Worm (Caenorhabditis elegans): Measurements from ENCODE around the gene paa-1.

paa-1 gene

ce11 chrIII:5440540-5440939, 10.0 kb upstream of the paa-1 start, which contains the start of gene W03A5.6:
W03A5.6 (minus strand) TSS chrIII:5440640.
- no peak for TF ChIP-seq dmd-9 (GFP tag; IDR thresholded peaks at IDR 0.05)
- no peak for TF ChIP-seq jun-1 (tag; optimal IDR thresholded peaks at IDR 0.05)
- TF ChIP-seq lin-38 (GFP tag; IDR thresholded peaks at IDR 0.05) = 0 out of 2 replicates have a peak, but pooled peaks have one; percentile 16

- no peak for TF ChIP-seq jun-1 (tag; optimal IDR thresholded peaks at IDR 0.05)
- TF ChIP-seq ztf-7 (tag; optimal IDR thresholded peaks at IDR 0.05) = no peak
- no peak for TF ChIP-seq Y105C5A.15 (GFP tag; IDR thresholded peaks at IDR 0.05)
- no peak for TF ChIP-seq daf-12 (tag; optimal IDR thresholded peaks at IDR 0.05)
- no peak for TF ChIP-seq Y48G9A.11 (GFP tag; IDR thresholded peaks at IDR 0.05)
- no peak for TF ChIP-seq set-16 (GFP tag; IDR thresholded peaks at IDR 0.05)
- TF ChIP-seq unc-62 (GFP tag; optimal IDR thresholded peaks at IDR 0.05 in 1 of 2) = no peak
- no peak for TF ChIP-seq unc-62 (tag; optimal IDR thresholded peaks at IDR 0.05)
- no peak for TF ChIP-seq snpc-4 (tag; optimal IDR thresholded peaks at IDR 0.05)
- no peak for TF ChIP-seq tra-1 (GFP tag; IDR thresholded peaks at IDR 0.05)
- no peak for TF ChIP-seq ceh-44 (GFP tag; IDR thresholded peaks at IDR 0.05)
- no peak for TF ChIP-seq T26A8.4 (GFP tag; IDR thresholded peaks at IDR 0.05)
- no peak for TF ChIP-seq gei-8 (GFP tag; optimal IDR thresholded peaks at IDR 0.05)
- no peak for TF ChIP-seq pha-4 (GFP tag; IDR thresholded peaks at IDR 0.05)
- TF ChIP-seq pha-4 (tag; optimal IDR thresholded peaks at IDR 0.05) = peak; percentile 68
- no peak for TF ChIP-seq fkh-10 (GFP tag; optimal IDR thresholded peaks at IDR 0.05)
- TF ChIP-seq nhr-102 (tag; optimal IDR thresholded peaks at IDR 0.05) = no peak
- no peak for TF ChIP-seq sdz-12 (GFP tag; optimal IDR thresholded peaks at IDR 0.05)
- no peak for TF ChIP-seq ZK546.5 (tag; optimal IDR thresholded peaks at IDR 0.05)
- TF ChIP-seq hmg-1.1 (GFP tag; IDR thresholded peaks at IDR 0.05) = no peak
- TF ChIP-seq dmd-8 (GFP tag; IDR thresholded peaks at IDR 0.05) = no peak
- no peak for TF ChIP-seq aha-1 (tag)
- TF ChIP-seq pqm-1 (tag; optimal IDR thresholded peaks at IDR 0.05) = no peak
- no peak for TF ChIP-seq zip-11 (GFP tag; IDR thresholded peaks at IDR 0.05)
- no peak for TF ChIP-seq spr-1 (tag; optimal IDR thresholded peaks at IDR 0.05)
- no peak for TF ChIP-seq egl-27 (tag; optimal IDR thresholded peaks at IDR 0.05)
- no peak for TF ChIP-seq hlh-11 (tag; optimal IDR thresholded peaks at IDR 0.05)
- TF ChIP-seq rbr-2 (tag; optimal IDR thresholded peaks at IDR 0.05) = peak; percentile 2
- TF ChIP-seq nhr-25 (tag; optimal IDR thresholded peaks at IDR 0.05; ENCODE audit: borderline replicate concordance, insufficient read depth) = no peak
- TF ChIP-seq lin-15B (tag; optimal IDR thresholded peaks at IDR 0.05) = no peak
- TF ChIP-seq nhr-28 (tag; optimal IDR thresholded peaks at IDR 0.05) = peak; percentile 19
- no peak for TF ChIP-seq madf-9 (GFP tag; conservative IDR thresholded peaks at IDR 0.05)
- TF ChIP-seq attf-4 (tag; optimal IDR thresholded peaks at IDR 0.05) = no peak
- no peak for TF ChIP-seq php-3 (GFP tag; IDR thresholded peaks at IDR 0.05)
- TF ChIP-seq zfp-2 (tag; optimal IDR thresholded peaks at IDR 0.05) = no peak
- TF ChIP-seq lir-3 (tag; optimal IDR thresholded peaks at IDR 0.05) = no peak
- no peak for TF ChIP-seq Y5F2A.4 (GFP tag; optimal IDR thresholded peaks at IDR 0.05)
- peak; percentile 35 for TF ChIP-seq ceh-28 (tag; optimal IDR thresholded peaks at IDR 0.05)
- no peak for TF ChIP-seq cey-2 (tag; optimal IDR thresholded peaks at IDR 0.05; ENCODE audit: borderline replicate concordance, insufficient read depth)
- no peak for TF ChIP-seq mxl-2 (GFP tag; conservative IDR thresholded peaks at IDR 0.05)
- TF ChIP-seq zag-1 (tag; optimal IDR thresholded peaks at IDR 0.05) = no peak
- no peak for TF ChIP-seq F37D6.2 (tag; optimal IDR thresholded peaks at IDR 0.05)
- TF ChIP-seq duxl-1 (tag; optimal IDR thresholded peaks at IDR 0.05; ENCODE audit: poor library complexity) = no peak
- no peak for TF ChIP-seq lim-7 (GFP tag; IDR thresholded peaks at IDR 0.05)
- no peak for TF ChIP-seq mxl-3 (GFP tag; optimal IDR thresholded peaks at IDR 0.05)
- TF ChIP-seq aly-2 (tag; optimal IDR thresholded peaks at IDR 0.05) = no peak
- TF ChIP-seq F44E2.7 (GFP tag; IDR thresholded peaks at IDR 0.05) = no peak
- no peak for TF ChIP-seq egl-43 (GFP tag; IDR thresholded peaks at IDR 0.05)
Observed at ce11 chrIII:5442711-5443253, 7.7 kb upstream of the paa-1 start, which contains the start of the genes T24G10.2 and disl-2. T24G10.2 (minus strand) TSS chrIII:5442761. disl-2 (plus strand) TSS chrIII:5443167.
